Fruit fly (Drosophila melanogaster): Measurements from ENCODE around the gene Droj2.

The Droj2 gene

DNA sequence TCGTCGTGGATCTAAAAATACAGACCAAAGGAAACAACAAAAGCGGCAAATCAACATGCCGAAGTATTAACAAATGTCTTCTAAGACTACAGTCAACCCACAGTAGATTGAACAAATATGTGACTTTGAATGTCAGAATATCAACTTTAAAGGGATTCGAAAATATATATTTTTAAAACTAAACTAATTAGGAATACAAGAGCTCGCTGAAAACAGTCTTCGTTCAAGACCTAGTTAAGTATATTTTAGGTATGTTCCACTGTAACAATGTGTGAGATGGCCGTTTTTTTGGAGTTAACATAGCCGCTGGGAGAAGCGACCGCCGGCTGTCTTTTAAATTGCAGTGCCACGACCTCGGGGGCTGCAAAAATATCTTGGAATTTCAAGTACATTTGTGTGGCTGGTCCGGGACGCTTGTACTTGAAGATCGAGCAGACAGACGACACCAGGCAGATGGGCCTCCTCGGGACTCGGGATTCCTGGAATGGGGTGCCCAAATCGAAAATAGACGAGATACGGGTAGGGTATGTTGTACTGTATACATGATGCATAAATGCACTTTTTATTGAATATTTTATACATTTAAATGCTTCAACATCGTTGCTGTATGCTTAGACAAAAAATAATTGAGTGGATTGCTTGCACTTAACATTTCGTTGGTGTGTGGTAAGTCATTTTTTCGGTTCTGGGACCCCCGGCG is 46.6 kb downstream of the Droj2 start (continued):
- no peak for TF ChIP-seq zf30C (GFP tag; optimal IDR thresholded peaks at IDR 0.05)
- peak; percentile 31 for TF ChIP-seq Jarid2 (GFP tag; optimal IDR thresholded peaks at IDR 0.05)
- no peak for TF ChIP-seq vnd (GFP tag; IDR thresholded peaks at IDR 0.05; ENCODE audit: partially characterized antibody)
- peak; percentile 65; the same call in 1 of the 3 replicates for TF ChIP-seq so (GFP tag; IDR thresholded peaks at IDR 0.05)
- TF ChIP-seq Kr (GFP tag; optimal IDR thresholded peaks at IDR 0.05) = no peak
- peak; percentile 1 for TF ChIP-seq CG15011 (GFP tag; optimal IDR thresholded peaks at IDR 0.05)
- no peak for TF ChIP-seq fd64A (GFP tag; optimal IDR thresholded peaks at IDR 0.05)
- no peak for TF ChIP-seq lov (optimal IDR thresholded peaks at IDR 0.05)
- peak; percentile 74; the same call in 1 of the 3 replicates for TF ChIP-seq lov (GFP tag; IDR thresholded peaks at IDR 0.05)
- TF ChIP-seq cg (GFP tag; optimal IDR thresholded peaks at IDR 0.05) = no peak
- TF ChIP-seq CG6683 (GFP tag; optimal IDR thresholded peaks at IDR 0.05) = peak; percentile 15
- TF ChIP-seq CG4404 (GFP tag; IDR thresholded peaks at IDR 0.05) = peak; percentile 64
- no peak for TF ChIP-seq pfk (GFP tag; optimal IDR thresholded peaks at IDR 0.05)
- peak; percentile 51 for TF ChIP-seq CG2120 (GFP tag; optimal IDR thresholded peaks at IDR 0.05)
- no peak for TF ChIP-seq yki (optimal IDR thresholded peaks at IDR 0.05)
- TF ChIP-seq CG12942 (GFP tag; optimal IDR thresholded peaks at IDR 0.05) = peak; percentile 12
- TF ChIP-seq CG15696 (tag; optimal IDR thresholded peaks at IDR 0.05) = peak; percentile 78
- peak; percentile 79 for TF ChIP-seq CG17359 (tag; optimal IDR thresholded peaks at IDR 0.05)
- peak; percentile 38 for TF ChIP-seq CG1529 (GFP tag; optimal IDR thresholded peaks at IDR 0.05)
- peak; percentile 37 for TF ChIP-seq CG9437 (GFP tag; optimal IDR thresholded peaks at IDR 0.05)
- TF ChIP-seq HLH3B (GFP tag; IDR thresholded peaks at IDR 0.05) = peak; percentile 81
- no peak for TF ChIP-seq GATAe (GFP tag; conservative IDR thresholded peaks at IDR 0.05)
- no peak for TF ChIP-seq Ravus (GFP tag; IDR thresholded peaks at IDR 0.05)
- peak; percentile 71 for TF ChIP-seq CG17328 (GFP tag; IDR thresholded peaks at IDR 0.05)
- TF ChIP-seq CG13296 (GFP tag; optimal IDR thresholded peaks at IDR 0.05) = peak; percentile 36
- no peak for TF ChIP-seq da (GFP tag; optimal IDR thresholded peaks at IDR 0.05)
- peak; percentile 72 for TF ChIP-seq CG6254 (GFP tag; optimal IDR thresholded peaks at IDR 0.05)
- no peak for TF ChIP-seq Hand (GFP tag; optimal IDR thresholded peaks at IDR 0.05)
- peak; percentile 74 for TF ChIP-seq CG14441 (GFP tag; IDR thresholded peaks at IDR 0.05)
- peak; percentile 74 for TF ChIP-seq stc (GFP tag; IDR thresholded peaks at IDR 0.05)
- no peak for TF ChIP-seq CTCF (GFP tag; optimal IDR thresholded peaks at IDR 0.05)
- peak; percentile 59; the same call in 1 of the 2 replicates for TF ChIP-seq CG32772 (GFP tag; IDR thresholded peaks at IDR 0.05)
- TF ChIP-seq D19B (GFP tag; optimal IDR thresholded peaks at IDR 0.05) = no peak
- TF ChIP-seq Hr3 (GFP tag; optimal IDR thresholded peaks at IDR 0.05) = peak; percentile 60
- TF ChIP-seq CG17912 (GFP tag; optimal IDR thresholded peaks at IDR 0.05) = no peak
- TF ChIP-seq Hey (tag; optimal IDR thresholded peaks at IDR 0.05) = no peak
- TF ChIP-seq CG17385 (GFP tag; optimal IDR thresholded peaks at IDR 0.05) = peak; percentile 58
- no peak for TF ChIP-seq CG15073 (GFP tag; optimal IDR thresholded peaks at IDR 0.05)
- peak; percentile 44 for TF ChIP-seq CG11398 (GFP tag; optimal IDR thresholded peaks at IDR 0.05)
- no peak for TF ChIP-seq CG10321 (GFP tag; IDR thresholded peaks at IDR 0.05)
- TF ChIP-seq mirr (GFP tag; optimal IDR thresholded peaks at IDR 0.05) = no peak
- peak; percentile 65; the same call in 1 of the 3 replicates for TF ChIP-seq CG11456 (GFP tag; IDR thresholded peaks at IDR 0.05)
- TF ChIP-seq CG4730 (GFP tag; IDR thresholded peaks at IDR 0.05) = peak; percentile 59
- TF ChIP-seq tx (GFP tag; optimal IDR thresholded peaks at IDR 0.05) = peak; percentile 46
- TF ChIP-seq CG11723 (GFP tag; optimal IDR thresholded peaks at IDR 0.05) = peak; percentile 34
- peak; percentile 2 for TF ChIP-seq ab (GFP tag; optimal IDR thresholded peaks at IDR 0.05)
- peak; percentile 41 for TF ChIP-seq onecut (GFP tag; IDR thresholded peaks at IDR 0.05)
- TF ChIP-seq Poxn (GFP tag; IDR thresholded peaks at IDR 0.05) = no peak
- TF ChIP-seq Aef1 (GFP tag; IDR thresholded peaks at IDR 0.05) = peak; percentile 68
- TF ChIP-seq CG43689 (GFP tag; IDR thresholded peaks at IDR 0.05) = no peak
- TF ChIP-seq CG1233 (GFP tag; optimal IDR thresholded peaks at IDR 0.05) = peak; percentile 61
- TF ChIP-seq bcd (GFP tag; optimal IDR thresholded peaks at IDR 0.05) = peak; percentile 62
